Worm (Caenorhabditis elegans): ENCODE results near the gene nkat-1.

ce11 chrX:14127291-14127922, 12.5 kb downstream of the nkat-1 start, which contains the start of gene F28H6.4:
- no peak for TF ChIP-seq ceh-14 (tag; optimal IDR thresholded peaks at IDR 0.05)
- TF ChIP-seq K02D7.2 (tag; optimal IDR thresholded peaks at IDR 0.05): no peak
- TF ChIP-seq dve-1 (tag; optimal IDR thresholded peaks at IDR 0.05): no peak
- no peak for TF ChIP-seq unc-55 (GFP tag; optimal IDR thresholded peaks at IDR 0.05)
- TF ChIP-seq ama-1 (optimal IDR thresholded peaks at IDR 0.05): no peak

All from whole organism, late embryonic.